Fruit fly (Drosophila melanogaster) whole organism, prepupa: ENCODE measurements around the gene CG32022.

Source experiments
- CG10631 ChIP-seq: fragments of 200-800 bp; sonication (Bioruptor generic); optimal IDR thresholded peaks from 2 replicates; lab custom pipeline; 2016; ENCODE audit warnings: missing biosample characterization, missing genetic modification characterization
- CG10669 ChIP-seq: fragments of 200-800 bp; sonication (Bioruptor generic); optimal IDR thresholded peaks from 3 replicates; lab custom pipeline; 2018; ENCODE audit warnings: missing biosample characterization, mild to moderate bottlenecking, missing genetic modification characterization, moderate library complexity
- CG11294 ChIP-seq: fragments of 200-800 bp; sonication (Bioruptor generic); IDR thresholded peaks from 2 replicates; pipeline ENCODE4 v1.3.6; 2022; ENCODE audit warnings: missing biosample characterization, missing genetic modification characterization
- CG11762 ChIP-seq: fragments of 200-800 bp; sonication (Bioruptor generic); optimal IDR thresholded peaks from 3 replicates; lab custom pipeline; 2016; ENCODE audit warnings: missing biosample characterization, missing genetic modification characterization; ENCODE audit not compliant: insufficient read depth
- CG11902 ChIP-seq: fragments of 200-800 bp; sonication (Bioruptor generic); optimal IDR thresholded peaks from 3 replicates; lab custom pipeline; 2016; ENCODE audit warnings: missing biosample characterization, missing genetic modification characterization
- CG15336 ChIP-seq: fragments of 200-800 bp; sonication (Bioruptor generic); IDR thresholded peaks from 2 replicates; pipeline ENCODE4 v1.3.6; 2022; ENCODE audit warnings: missing biosample characterization, missing genetic modification characterization
- CG1621 ChIP-seq: fragments of 200-800 bp; sonication (Bioruptor generic); optimal IDR thresholded peaks from 3 replicates; lab custom pipeline; 2018; ENCODE audit warnings: missing biosample characterization, mild to moderate bottlenecking, missing genetic modification characterization
- CG16779 ChIP-seq: fragments of 200-800 bp; sonication (Bioruptor generic); optimal IDR thresholded peaks from 3 replicates; lab custom pipeline; 2017; ENCODE audit warnings: missing biosample characterization, mild to moderate bottlenecking, missing genetic modification characterization
- CG3032 ChIP-seq: fragments of 200-800 bp; optimal IDR thresholded peaks from 2 replicates; lab custom pipeline; 2019; ENCODE audit warnings: missing biosample characterization, mild to moderate bottlenecking, missing genetic modification characterization, moderate library complexity
- CG31627 ChIP-seq: fragments of 200-800 bp; sonication (Bioruptor generic); optimal IDR thresholded peaks from 3 replicates; lab custom pipeline; 2016; ENCODE audit warnings: missing biosample characterization, missing genetic modification characterization
- CG32006 ChIP-seq: fragments of 200-800 bp; sonication (Bioruptor generic); optimal IDR thresholded peaks from 3 replicates; lab custom pipeline; 2017; ENCODE audit warnings: missing biosample characterization, mild to moderate bottlenecking, missing genetic modification characterization
- CG3919 ChIP-seq: fragments of 200-800 bp; sonication (Bioruptor generic); optimal IDR thresholded peaks from 3 replicates; lab custom pipeline; 2016; ENCODE audit warnings: missing biosample characterization, missing genetic modification characterization
- CG4318 ChIP-seq: fragments of 200-800 bp; sonication (Bioruptor generic); optimal IDR thresholded peaks from 3 replicates; lab custom pipeline; 2017; ENCODE audit warnings: missing biosample characterization, mild to moderate bottlenecking, missing genetic modification characterization
- CG6276 ChIP-seq: fragments of 200-800 bp; sonication (Bioruptor generic); optimal IDR thresholded peaks from 2 replicates; lab custom pipeline; 2017; ENCODE audit warnings: missing biosample characterization, mild to moderate bottlenecking, missing genetic modification characterization
- CG6792 ChIP-seq: fragments of 200-800 bp; sonication (Bioruptor generic); optimal IDR thresholded peaks from 3 replicates; lab custom pipeline; 2016; ENCODE audit warnings: missing biosample characterization, missing genetic modification characterization
- CG6808 ChIP-seq: fragments of 200-800 bp; sonication (Bioruptor generic); optimal IDR thresholded peaks from 3 replicates; lab custom pipeline; 2017; ENCODE audit warnings: missing biosample characterization, missing genetic modification characterization, mild to moderate bottlenecking, moderate library complexity, missing genetic modification reagents
- CG6854 ChIP-seq: fragments of 200-800 bp; sonication (Bioruptor generic); optimal IDR thresholded peaks from 2 replicates; lab custom pipeline; 2017; ENCODE audit warnings: missing biosample characterization, mild to moderate bottlenecking, missing genetic modification characterization
- CG7368 ChIP-seq: fragments of 200-800 bp; sonication (Bioruptor generic); optimal IDR thresholded peaks from 3 replicates; lab custom pipeline; 2016; ENCODE audit warnings: missing biosample characterization, missing genetic modification characterization
- CG8119 ChIP-seq: fragments of 200-800 bp; sonication (Bioruptor generic); IDR thresholded peaks from 3 replicates; pipeline ENCODE4 v1.3.6; 2022; ENCODE audit warnings: missing biosample characterization, missing genetic modification characterization
- CG8319 ChIP-seq: fragments of 200-800 bp; sonication (Bioruptor generic); optimal IDR thresholded peaks from 3 replicates; lab custom pipeline; 2016; ENCODE audit warnings: missing biosample characterization, missing genetic modification characterization
- CG8632 ChIP-seq: fragments of 200-800 bp; sonication (Bioruptor generic); optimal IDR thresholded peaks from 3 replicates; lab custom pipeline; 2016; ENCODE audit warnings: missing biosample characterization, missing genetic modification characterization
- CG9139 ChIP-seq: fragments of 200-800 bp; sonication (Bioruptor generic); optimal IDR thresholded peaks from 3 replicates; lab custom pipeline; 2017; ENCODE audit warnings: missing biosample characterization, mild to moderate bottlenecking, missing genetic modification characterization
- Eip75B ChIP-seq: fragments of 200-800 bp; sonication (Bioruptor generic); optimal IDR thresholded peaks from 3 replicates; lab custom pipeline; 2016; ENCODE audit warnings: missing biosample characterization, missing genetic modification characterization
- Eip78C ChIP-seq: fragments of 200-800 bp; sonication (Bioruptor generic); peaks from one replicate; lab custom pipeline; 2016; ENCODE audit warnings: missing biosample characterization, missing genetic modification characterization
- Eip93F ChIP-seq: fragments of 200-800 bp; sonication (Bioruptor generic); optimal IDR thresholded peaks from 2 replicates; lab custom pipeline; 2016; ENCODE audit warnings: missing biosample characterization, mild to moderate bottlenecking, missing genetic modification characterization
- Ets96B ChIP-seq: fragments of 200-800 bp; optimal IDR thresholded peaks from 2 replicates; lab custom pipeline; 2019; ENCODE audit warnings: missing biosample characterization, mild to moderate bottlenecking, missing genetic modification characterization, moderate library complexity
- Gug ChIP-seq: fragments of 200-800 bp; sonication (Bioruptor generic); IDR thresholded peaks from 2 replicates; pipeline ENCODE4 v1.3.6; 2022; ENCODE audit warnings: missing biosample characterization, missing genetic modification characterization
- Hr38 ChIP-seq: sonication (Bioruptor generic); optimal IDR thresholded peaks from 2 replicates; lab custom pipeline; 2016; ENCODE audit warnings: missing biosample characterization, missing genetic modification characterization
- Hr39 ChIP-seq: fragments of 200-800 bp; sonication (Bioruptor generic); optimal IDR thresholded peaks from 2 replicates; lab custom pipeline; 2016; ENCODE audit warnings: missing biosample characterization, missing genetic modification characterization
- Hr4 ChIP-seq: fragments of 200-800 bp; sonication (Bioruptor generic); optimal IDR thresholded peaks from 3 replicates; lab custom pipeline; 2016; ENCODE audit warnings: missing biosample characterization, missing genetic modification characterization
- Lpt ChIP-seq: fragments of 200-800 bp; sonication (Bioruptor generic); optimal IDR thresholded peaks from 3 replicates; lab custom pipeline; 2016; ENCODE audit warnings: missing biosample characterization, missing genetic modification characterization
- Met ChIP-seq: fragments of 200-800 bp; sonication (Bioruptor generic); optimal IDR thresholded peaks from 3 replicates; lab custom pipeline; 2016; ENCODE audit warnings: missing biosample characterization, missing genetic modification characterization
- OdsH ChIP-seq: fragments of 200-800 bp; sonication (Bioruptor generic); optimal IDR thresholded peaks from 3 replicates; lab custom pipeline; 2016; ENCODE audit warnings: missing biosample characterization, missing genetic modification characterization
- Smox ChIP-seq: fragments of 200-800 bp; sonication (Bioruptor generic); optimal IDR thresholded peaks from 3 replicates; lab custom pipeline; 2016; ENCODE audit warnings: missing biosample characterization, missing genetic modification characterization
- Sox102F ChIP-seq: fragments of 200-800 bp; sonication (Bioruptor generic); optimal IDR thresholded peaks from 2 replicates; lab custom pipeline; 2016; ENCODE audit warnings: missing biosample characterization, mild to moderate bottlenecking, missing genetic modification characterization
- Sox14 ChIP-seq: fragments of 200-800 bp; sonication (Bioruptor generic); optimal IDR thresholded peaks from 3 replicates; lab custom pipeline; 2016; ENCODE audit warnings: missing biosample characterization, missing genetic modification characterization
- Sox15 ChIP-seq: fragments of 200-800 bp; sonication (Bioruptor generic); optimal IDR thresholded peaks from 3 replicates; lab custom pipeline; 2016; ENCODE audit warnings: missing biosample characterization, missing genetic modification characterization
- acj6 ChIP-seq: fragments of 200-800 bp; sonication (Bioruptor generic); optimal IDR thresholded peaks from 3 replicates; lab custom pipeline; 2016; ENCODE audit warnings: missing biosample characterization, missing genetic modification characterization
- cyc ChIP-seq: fragments of 200-800 bp; sonication (Bioruptor generic); optimal IDR thresholded peaks from 3 replicates; lab custom pipeline; 2016; ENCODE audit warnings: missing biosample characterization, missing genetic modification characterization
- dac ChIP-seq: fragments of 200-800 bp; sonication (Bioruptor generic); optimal IDR thresholded peaks from 2 replicates; lab custom pipeline; 2017; ENCODE audit warnings: missing biosample characterization, mild to moderate bottlenecking, missing genetic modification characterization
- dsx ChIP-seq: fragments of 200-800 bp; optimal IDR thresholded peaks from 3 replicates; lab custom pipeline; 2019; ENCODE audit warnings: missing biosample characterization, mild to moderate bottlenecking, missing genetic modification characterization, moderate library complexity; ENCODE audit not compliant: poor library complexity, severe bottlenecking
- esn ChIP-seq: fragments of 200-800 bp; sonication (Bioruptor generic); optimal IDR thresholded peaks from 2 replicates; lab custom pipeline; 2016; ENCODE audit warnings: missing biosample characterization, mild to moderate bottlenecking, missing genetic modification characterization, moderate library complexity
- fd59A ChIP-seq: fragments of 200-800 bp; sonication (Bioruptor generic); optimal IDR thresholded peaks from 2 replicates; lab custom pipeline; 2017; ENCODE audit warnings: missing biosample characterization, mild to moderate bottlenecking, missing genetic modification characterization, missing genetic modification reagents
- fd85E ChIP-seq: fragments of 200-800 bp; sonication (Bioruptor generic); optimal IDR thresholded peaks from 3 replicates; lab custom pipeline; 2016; ENCODE audit warnings: missing biosample characterization, missing genetic modification characterization
- fkh ChIP-seq: fragments of 200-800 bp; sonication (Bioruptor generic); optimal IDR thresholded peaks from 3 replicates; lab custom pipeline; 2017; ENCODE audit warnings: missing biosample characterization, mild to moderate bottlenecking, missing genetic modification characterization, moderate library complexity
- net ChIP-seq: fragments of 200-800 bp; sonication (Bioruptor generic); optimal IDR thresholded peaks from 3 replicates; lab custom pipeline; 2016; ENCODE audit warnings: missing biosample characterization, missing genetic modification characterization
- ss ChIP-seq, 2 experiments: fragments of 200-800 bp; sonication (Bioruptor generic); optimal IDR thresholded peaks; 2 replicates in 1 of 2; 3 replicates in 1 of 2; lab custom pipeline; 2017 to 2018; ENCODE audit warnings: mild to moderate bottlenecking in 2 of 2, missing biosample characterization in 2 of 2, missing genetic modification characterization in 2 of 2, moderate library complexity in 1 of 2
- svp ChIP-seq: fragments of 200-800 bp; sonication (Bioruptor generic); peaks from one replicate; lab custom pipeline; 2016; ENCODE audit warnings: missing biosample characterization, missing genetic modification characterization

CG32022 gene

dm6 chr3L:8702448-8702847, 18.6 kb downstream of the CG32022 start (continued):
- TF ChIP-seq CG1621, result peak; percentile 59
- TF ChIP-seq CG11902 (GFP tag; lab: Kevin White, UChicago), result no peak
- TF ChIP-seq cyc (GFP tag; lab: Kevin White, UChicago), result peak; percentile 33
- peak; percentile 37 for TF ChIP-seq CG6276
- peak; percentile 9 for TF ChIP-seq Lpt (GFP tag; lab: Kevin White, UChicago)
- peak; percentile 56 for TF ChIP-seq acj6 (GFP tag; lab: Kevin White, UChicago)
- TF ChIP-seq CG6854 (GFP tag; lab: Kevin White, UChicago), result peak; percentile 73
- TF ChIP-seq Sox14, result peak; percentile 14
- peak; percentile 89 for TF ChIP-seq Eip78C
- peak; percentile 54 for TF ChIP-seq Ets96B
- TF ChIP-seq CG15336, result no peak
- peak; percentile 66 for TF ChIP-seq CG7368 (GFP tag; lab: Kevin White, UChicago)
- TF ChIP-seq Smox (GFP tag; lab: Kevin White, UChicago), result peak; percentile 55
- no peak for TF ChIP-seq CG4318 (GFP tag; lab: Kevin White, UChicago)
- TF ChIP-seq dac (GFP tag; lab: Kevin White, UChicago), result no peak
- peak; percentile 78 for TF ChIP-seq CG8632 (GFP tag; lab: Kevin White, UChicago)
- no peak for TF ChIP-seq Hr39 (GFP tag; lab: Kevin White, UChicago)
- TF ChIP-seq Hr4 (GFP tag; lab: Kevin White, UChicago), result no peak
- peak; percentile 67 for TF ChIP-seq CG10631 (GFP tag; lab: Kevin White, UChicago)
- TF ChIP-seq net (GFP tag; lab: Kevin White, UChicago), result peak; percentile 77
- TF ChIP-seq Sox102F (GFP tag; lab: Kevin White, UChicago), result peak; percentile 64
- peak; percentile 67 for TF ChIP-seq CG6808 (GFP tag; lab: Kevin White, UChicago)
- peak; percentile 45; the same call in 2 of the 3 replicates for TF ChIP-seq CG8119 (GFP tag; lab: Robert Waterston, UW)
- TF ChIP-seq Sox15, result no peak
- TF ChIP-seq fkh, result peak; percentile 50
- peak; percentile 40 to 79 for TF ChIP-seq ss (GFP tag; optimal IDR thresholded peaks at IDR 0.05; lab: Kevin White, UChicago)
- peak; percentile 74 for TF ChIP-seq svp (GFP tag; lab: Kevin White, UChicago)
- peak; percentile 9 for TF ChIP-seq dsx (GFP tag; lab: Kevin White, UChicago)
- peak; percentile 36; the same call in 1 of the 2 replicates for TF ChIP-seq CG11294
- no peak for TF ChIP-seq CG31627 (GFP tag; lab: Kevin White, UChicago)
- TF ChIP-seq CG6792 (GFP tag; lab: Kevin White, UChicago), result peak; percentile 66
- peak; percentile 36 for TF ChIP-seq CG16779 (tag; lab: Kevin White, UChicago)
- peak; percentile 26 for TF ChIP-seq CG11762 (GFP tag; lab: Kevin White, UChicago)

- TF ChIP-seq Met (peak; percentile 65), CG8319 (peak; percentile 23), Sox102F (GFP tag; lab: Kevin White, UChicago) (peak; percentile 48), Ets96B (peak; percentile 89), CG11902 (GFP tag; lab: Kevin White, UChicago) (peak; percentile 63), OdsH (GFP tag; lab: Kevin White, UChicago) (peak; percentile 65), esn (GFP tag; lab: Kevin White, UChicago) (peak; percentile 71), CG10669 (GFP tag; lab: Kevin White, UChicago) (peak; percentile 77), ss (GFP tag; optimal IDR thresholded peaks at IDR 0.05; lab: Kevin White, UChicago) (peak; percentile 65 to 88), CG7368 (GFP tag; lab: Kevin White, UChicago) (peak; percentile 56), CG16779 (tag; lab: Kevin White, UChicago) (peak; percentile 21), CG3032 (tag; lab: Kevin White, UChicago) (peak; percentile 81), fd85E (GFP tag; lab: Kevin White, UChicago) (no peak), Hr38 (GFP tag; lab: Kevin White, UChicago) (no peak), Eip93F (GFP tag; lab: Kevin White, UChicago) (peak; percentile 24), Gug (GFP tag; lab: Robert Waterston, UW) (no peak), CG9139 (GFP tag; lab: Kevin White, UChicago) (peak; percentile 68), CG1621 (peak; percentile 52), Eip78C (peak; percentile 94), Sox14 (no peak), Eip75B (peak; percentile 56), Sox15 (peak; percentile 33), fd59A (GFP tag; lab: Kevin White, UChicago) (peak; percentile 72), CG6276 (no peak), Lpt (GFP tag; lab: Kevin White, UChicago) (no peak), CG3919 (GFP tag; lab: Kevin White, UChicago) (peak; percentile 68), CG4318 (GFP tag; lab: Kevin White, UChicago) (no peak), CG32006 (GFP tag; lab: Kevin White, UChicago) (no peak), dac (GFP tag; lab: Kevin White, UChicago) (no peak)
These were observed 19.2 kb downstream of the CG32022 start for dm6 chr3L:8701697-8702349.
